Fruit fly (Drosophila melanogaster) whole organism, embryonic: ENCODE data around the gene Sqor.

ENCODE experiments used
- CG12219 ChIP-seq: fragments of 200-800 bp; sonication (Bioruptor generic); optimal IDR thresholded peaks from 3 replicates; lab custom pipeline; 2018; ENCODE audit warnings: missing biosample characterization, mild to moderate bottlenecking, missing genetic modification characterization
- CG12391 ChIP-seq: fragments of 200-800 bp; sonication (Bioruptor generic); optimal IDR thresholded peaks from 3 replicates; lab custom pipeline; 2018; ENCODE audit warnings: missing biosample characterization, mild to moderate bottlenecking, missing genetic modification characterization, moderate library complexity
- CG13894 ChIP-seq: fragments of 200-800 bp; sonication (Bioruptor generic); optimal IDR thresholded peaks from 3 replicates; lab custom pipeline; 2018; ENCODE audit warnings: missing biosample characterization, mild to moderate bottlenecking, missing genetic modification characterization, moderate library complexity
- CG14014 ChIP-seq: fragments of 200-800 bp; sonication (Bioruptor generic); IDR thresholded peaks from 2 replicates; pipeline ENCODE4 v1.3.6; 2022; ENCODE audit warnings: missing biosample characterization, missing genetic modification characterization
- CG17359 ChIP-seq: fragments of 200-800 bp; sonication (Bioruptor generic); optimal IDR thresholded peaks from 3 replicates; lab custom pipeline; 2018; ENCODE audit warnings: missing biosample characterization, mild to moderate bottlenecking, missing genetic modification characterization, moderate library complexity
- CG4360 ChIP-seq: fragments of 200-800 bp; sonication (Bioruptor generic); IDR thresholded peaks from 2 replicates; pipeline ENCODE4 v1.3.6; 2022; ENCODE audit warnings: missing biosample characterization, missing genetic modification characterization
- CG4424 ChIP-seq: fragments of 200-800 bp; sonication (Bioruptor generic); optimal IDR thresholded peaks from 3 replicates; lab custom pipeline; 2016; ENCODE audit warnings: missing biosample characterization, missing genetic modification characterization
- CG7372 ChIP-seq: fragments of 200-800 bp; sonication (Bioruptor generic); IDR thresholded peaks from 2 replicates; pipeline ENCODE4 v1.3.6; 2022; ENCODE audit warnings: missing biosample characterization, missing genetic modification characterization
- CrebB ChIP-seq: fragments of 200-800 bp; sonication (Bioruptor generic); optimal IDR thresholded peaks from 3 replicates; lab custom pipeline; 2018; ENCODE audit warnings: missing biosample characterization, mild to moderate bottlenecking, missing genetic modification characterization
- D19A ChIP-seq: fragments of 200-800 bp; optimal IDR thresholded peaks from 3 replicates; lab custom pipeline; 2019; ENCODE audit warnings: missing biosample characterization, mild to moderate bottlenecking, missing genetic modification characterization, moderate library complexity
- Dbx ChIP-seq: fragments of 200-800 bp; sonication (Bioruptor generic); IDR thresholded peaks from 3 replicates; pipeline ENCODE4 v1.3.6; 2022; ENCODE audit warnings: missing biosample characterization, missing genetic modification characterization
- Drgx ChIP-seq: fragments of 200-800 bp; sonication (Bioruptor generic); IDR thresholded peaks from 2 replicates; pipeline ENCODE4 v1.3.6; 2022; ENCODE audit warnings: missing biosample characterization, missing genetic modification characterization
- Ets65A ChIP-seq: fragments of 200-800 bp; sonication (Bioruptor generic); peaks from one replicate; lab custom pipeline; 2016; ENCODE audit warnings: missing biosample characterization, missing genetic modification characterization
- Fer2 ChIP-seq: fragments of 200-800 bp; sonication (Bioruptor generic); optimal IDR thresholded peaks from 2 replicates; lab custom pipeline; 2018; ENCODE audit warnings: missing biosample characterization, mild to moderate bottlenecking, missing genetic modification characterization, moderate library complexity
- Hr3 ChIP-seq: fragments of 200-800 bp; sonication (Bioruptor generic); optimal IDR thresholded peaks from 3 replicates; lab custom pipeline; 2016; ENCODE audit warnings: missing biosample characterization, missing genetic modification characterization
- Ptx1 ChIP-seq: fragments of 200-800 bp; sonication (Bioruptor generic); IDR thresholded peaks from 2 replicates; pipeline ENCODE4 v1.3.6; 2022; ENCODE audit warnings: missing biosample characterization, missing genetic modification characterization
- Spps ChIP-seq: fragments of 200-800 bp; sonication (Bioruptor generic); optimal IDR thresholded peaks from 2 replicates; lab custom pipeline; 2018; ENCODE audit warnings: missing biosample characterization, mild to moderate bottlenecking, missing genetic modification characterization
- Usf ChIP-seq: fragments of 200-800 bp; sonication (Bioruptor generic); optimal IDR thresholded peaks from 2 replicates; lab custom pipeline; 2017; ENCODE audit warnings: missing genotype, missing biosample characterization, missing genetic modification characterization
- amos ChIP-seq: fragments of 200-800 bp; sonication (Bioruptor generic); IDR thresholded peaks from 2 replicates; pipeline ENCODE4 v1.3.6; 2022; ENCODE audit warnings: missing biosample characterization, missing genetic modification characterization; ENCODE audit not compliant: partially characterized antibody
- ara ChIP-seq: fragments of 200-800 bp; sonication (Bioruptor generic); IDR thresholded peaks from 2 replicates; pipeline ENCODE4 v1.3.6; 2022; ENCODE audit warnings: missing biosample characterization, missing genetic modification characterization
- ato ChIP-seq: fragments of 200-800 bp; sonication (Bioruptor generic); IDR thresholded peaks from 2 replicates; pipeline ENCODE4 v1.3.6; 2022; ENCODE audit warnings: missing biosample characterization, missing genetic modification characterization; ENCODE audit not compliant: partially characterized antibody
- cato ChIP-seq: fragments of 200-800 bp; sonication (Bioruptor generic); optimal IDR thresholded peaks from 2 replicates; lab custom pipeline; 2016; ENCODE audit warnings: missing biosample characterization, missing genetic modification characterization, borderline replicate concordance
- dan ChIP-seq: fragments of 200-800 bp; sonication (Bioruptor generic); IDR thresholded peaks from 2 replicates; pipeline ENCODE4 v1.3.6; 2022; ENCODE audit warnings: missing biosample characterization, missing genetic modification characterization
- emc ChIP-seq: fragments of 200-800 bp; sonication (Bioruptor generic); optimal IDR thresholded peaks from 2 replicates; lab custom pipeline; 2016; ENCODE audit warnings: missing biosample characterization, missing genetic modification characterization
- hkb ChIP-seq, 2 experiments: fragments of 200-800 bp in 1 of 2; fragments of >200 bp in 1 of 2; sonication (Bioruptor generic) in 1 of 2; IDR thresholded peaks in 1 of 2; optimal IDR thresholded peaks in 1 of 2; 2 replicates each; pipeline versions ENCODE4 v1.3.6 to Lab custom; 2017 to 2022; ENCODE audit warnings: missing biosample characterization in 1 of 2, missing genetic modification characterization in 1 of 2
- oc ChIP-seq: fragments of 200-800 bp; sonication (Bioruptor generic); optimal IDR thresholded peaks from 2 replicates; lab custom pipeline; 2018; ENCODE audit warnings: missing biosample characterization, mild to moderate bottlenecking, missing genetic modification characterization, moderate library complexity
- peb ChIP-seq: fragments of 200-800 bp; sonication (Bioruptor generic); IDR thresholded peaks from 2 replicates; pipeline ENCODE4 v1.3.6; 2022; ENCODE audit warnings: missing biosample characterization, missing genetic modification characterization
- phol ChIP-seq: fragments of 200-800 bp; sonication (Bioruptor generic); optimal IDR thresholded peaks from 3 replicates; lab custom pipeline; 2018; ENCODE audit warnings: missing biosample characterization, mild to moderate bottlenecking, missing genetic modification characterization, moderate library complexity
- rib ChIP-seq: fragments of 200-800 bp; sonication (Bioruptor generic); IDR thresholded peaks from 2 replicates; pipeline ENCODE4 v1.3.6; 2022; ENCODE audit warnings: missing biosample characterization, missing genetic modification characterization
- ro ChIP-seq: fragments of 200-800 bp; sonication (Bioruptor generic); IDR thresholded peaks from 2 replicates; pipeline ENCODE4 v1.3.6; 2022; ENCODE audit warnings: missing biosample characterization, missing genetic modification characterization
- sens ChIP-seq: fragments of 200-800 bp; sonication (Bioruptor generic); peaks from one replicate; lab custom pipeline; 2016; ENCODE audit warnings: missing biosample characterization, missing genetic modification characterization
- sim ChIP-seq: fragments of 200-800 bp; sonication (Bioruptor generic); IDR thresholded peaks from 2 replicates; pipeline ENCODE4 v1.3.6; 2022; ENCODE audit warnings: missing biosample characterization, missing genetic modification characterization
- sqz ChIP-seq: fragments of 200-800 bp; sonication (Bioruptor generic); optimal IDR thresholded peaks from 3 replicates; lab custom pipeline; 2018; ENCODE audit warnings: missing biosample characterization, mild to moderate bottlenecking, missing genetic modification characterization
- vvl ChIP-seq: fragments of 200-800 bp; sonication (Bioruptor generic); IDR thresholded peaks from 2 replicates; pipeline ENCODE4 v1.3.6; 2022; ENCODE audit warnings: missing biosample characterization, missing genetic modification characterization
- zen ChIP-seq: fragments of 200-800 bp; sonication (Bioruptor generic); optimal IDR thresholded peaks from 3 replicates; lab custom pipeline; 2018; ENCODE audit warnings: missing biosample characterization, mild to moderate bottlenecking, missing genetic modification characterization, moderate library complexity

Gene Sqor

dm6 chr3L:4209731-4210130, 30.2 kb upstream of the Sqor start (continued):
- peak; percentile 60 for TF ChIP-seq zen (tag; lab: Kevin White, UChicago)
- peak; percentile 74 for TF ChIP-seq Drgx (GFP tag; lab: Robert Waterston, UW)
- no peak for TF ChIP-seq rib (GFP tag; lab: Robert Waterston, UW)
- peak; percentile 23; the same call in 1 of the 2 replicates for TF ChIP-seq Ptx1 (GFP tag; lab: Robert Waterston, UW)
- peak; percentile 34 for TF ChIP-seq CG17359 (tag; lab: Kevin White, UChicago)
- no peak for TF ChIP-seq dan (GFP tag; lab: Robert Waterston, UW)
- TF ChIP-seq CG13894 (tag; lab: Kevin White, UChicago) = no peak
- TF ChIP-seq sim (GFP tag; lab: Robert Waterston, UW) = no peak
- no peak for TF ChIP-seq CG4360 (GFP tag; lab: Robert Waterston, UW)
- TF ChIP-seq peb (GFP tag; lab: Robert Waterston, UW) = no peak
- no peak for TF ChIP-seq oc (tag; lab: Kevin White, UChicago)
- TF ChIP-seq ara = peak; percentile 58
- no peak for TF ChIP-seq Spps (tag; lab: Kevin White, UChicago)
- TF ChIP-seq ro (GFP tag; lab: Robert Waterston, UW) = no peak
- TF ChIP-seq hkb (optimal IDR thresholded peaks at IDR 0.05; lab: Kevin White, UChicago) = no peak
- 0 out of 2 replicates have a peak, but pooled peaks have one; percentile 11 for TF ChIP-seq hkb (GFP tag; IDR thresholded peaks at IDR 0.05; lab: Robert Waterston, UW)
- TF ChIP-seq Fer2 (tag; lab: Kevin White, UChicago) = no peak
- no peak for TF ChIP-seq cato (GFP tag; lab: Kevin White, UChicago)

- TF ChIP-seq CG12391 (tag; lab: Kevin White, UChicago) (no peak), phol (tag; lab: Kevin White, UChicago) (no peak), ato (GFP tag; lab: Robert Waterston, UW) (no peak), Dbx (GFP tag; lab: Robert Waterston, UW) (no peak), Usf (no peak), CG4424 (GFP tag; lab: Kevin White, UChicago) (no peak), D19A (tag; lab: Kevin White, UChicago) (no peak), emc (GFP tag; lab: Kevin White, UChicago) (no peak), sqz (GFP tag; lab: Kevin White, UChicago) (no peak), ro (GFP tag; lab: Robert Waterston, UW) (no peak), CG7372 (no peak), CrebB (no peak), Hr3 (no peak)
Measured at dm6 chr3L:4211440-4211839, 28.5 kb upstream of the Sqor start, which contains the start of gene Cpr64Ab. TSS of gene Cpr64Ab (minus strand) at chr3L:4211540.

- TF ChIP-seq sens (GFP tag; lab: Kevin White, UChicago) (peak; percentile 5), CG12219 (no peak)
Measured at dm6 chr3L:4212815-4213214, 27.2 kb upstream of the Sqor start, which contains the start of gene Cpr64Ac. TSS of gene Cpr64Ac (minus strand) at chr3L:4212915.

- TF ChIP-seq CG14014 (GFP tag; lab: Robert Waterston, UW) (no peak), vvl (0 out of 2 replicates have a peak, but pooled peaks have one; percentile 20), amos (GFP tag; lab: Robert Waterston, UW) (no peak), Ets65A (GFP tag; lab: Kevin White, UChicago) (peak; percentile 47)
Measured at dm6 chr3L:4215079-4215478, 24.9 kb upstream of the Sqor start, which contains the start of gene Cpr64Ad. TSS of gene Cpr64Ad (plus strand) at chr3L:4215379.
